Worm (Caenorhabditis elegans) whole organism, midembryonic: Measurements from ENCODE around the gene grsp-4.

Source experiments
- T22C8.4 ChIP-seq: fragments of 200-800 bp; sonication (Bioruptor generic); IDR thresholded peaks from 2 replicates; pipeline ENCODE4 v1.3.6; 2022; ENCODE audit warnings: missing genetic modification characterization, missing compliant biosample characterization
- cog-1 ChIP-seq: sonication (generic microtip); optimal IDR thresholded peaks from 2 replicates; lab custom pipeline; 2016; ENCODE audit warnings: missing genetic modification characterization, missing compliant biosample characterization
- flt-1 ChIP-seq: fragments of 200-800 bp; sonication (Bioruptor generic); IDR thresholded peaks from 2 replicates; pipeline ENCODE4 v1.3.6; 2022; ENCODE audit warnings: missing genetic modification characterization, missing compliant biosample characterization
- klf-2 ChIP-seq: fragments of 200-800 bp; sonication (Bioruptor generic); conservative IDR thresholded peaks from 2 replicates; pipeline ENCODE4 v1.3.6; 2022; ENCODE audit warnings: missing genetic modification reagents, missing genetic modification characterization, missing compliant biosample characterization
- med-1 ChIP-seq: sonication (generic microtip); optimal IDR thresholded peaks from 2 replicates; lab custom pipeline; 2017; ENCODE audit warnings: missing genetic modification characterization, mild to moderate bottlenecking, missing compliant biosample characterization, antibody characterized with exemption, missing genetic modification reagents; ENCODE audit not compliant: insufficient read depth
- ref-1 ChIP-seq: fragments of 200-800 bp; sonication (Bioruptor generic); conservative IDR thresholded peaks from 2 replicates; pipeline ENCODE4 v1.3.6; 2022; ENCODE audit warnings: missing genetic modification reagents, missing genetic modification characterization, missing compliant biosample characterization
- tab-1 ChIP-seq: fragments of 200-800 bp; sonication (Bioruptor generic); IDR thresholded peaks from 2 replicates; pipeline ENCODE4 v1.3.6; 2022; ENCODE audit warnings: missing genetic modification characterization, missing compliant biosample characterization
- ztf-23 ChIP-seq: fragments of 200-800 bp; sonication (Bioruptor generic); IDR thresholded peaks from 2 replicates; pipeline ENCODE4 v1.3.6; 2022; ENCODE audit warnings: missing genetic modification reagents, missing genetic modification characterization, missing compliant biosample characterization
- ztf-29 ChIP-seq: fragments of 200-800 bp; sonication (Bioruptor generic); IDR thresholded peaks from 2 replicates; pipeline ENCODE4 v1.3.6; 2022; ENCODE audit warnings: missing genetic modification reagents, missing genetic modification characterization, missing compliant biosample characterization

Gene grsp-4

DNA sequence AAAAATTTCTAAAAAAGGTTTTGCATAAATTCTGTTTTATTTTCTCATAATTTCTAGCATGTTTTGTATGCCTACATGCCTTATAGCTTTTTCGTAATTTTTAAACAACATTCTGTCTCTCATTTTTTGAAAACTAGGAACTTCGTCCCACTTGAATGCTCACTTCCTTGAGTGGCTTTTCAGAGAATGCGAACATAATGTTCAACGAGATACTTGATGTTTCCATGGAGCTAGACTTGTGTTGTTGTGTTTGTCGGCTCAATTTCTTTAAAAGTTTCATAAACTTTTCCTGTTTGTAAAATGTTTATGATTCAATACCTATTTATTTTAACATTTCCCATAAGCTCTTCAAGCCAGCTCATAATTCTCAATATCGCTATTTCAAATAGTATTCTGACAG lies 19.9 kb upstream of the grsp-4 start, which contains the start of gene clec-213:
TSS of gene clec-213 (plus strand) at position 301 of the 400 bp plus-strand sequence.
- TF ChIP-seq flt-1 (GFP tag; lab: Robert Waterston, UW) (no peak), klf-2 (no peak), med-1 (no peak), T22C8.4 (GFP tag; lab: Robert Waterston, UW) (no peak), tab-1 (GFP tag; lab: Robert Waterston, UW) (no peak), ztf-29 (GFP tag; lab: Robert Waterston, UW) (no peak)

DNA sequence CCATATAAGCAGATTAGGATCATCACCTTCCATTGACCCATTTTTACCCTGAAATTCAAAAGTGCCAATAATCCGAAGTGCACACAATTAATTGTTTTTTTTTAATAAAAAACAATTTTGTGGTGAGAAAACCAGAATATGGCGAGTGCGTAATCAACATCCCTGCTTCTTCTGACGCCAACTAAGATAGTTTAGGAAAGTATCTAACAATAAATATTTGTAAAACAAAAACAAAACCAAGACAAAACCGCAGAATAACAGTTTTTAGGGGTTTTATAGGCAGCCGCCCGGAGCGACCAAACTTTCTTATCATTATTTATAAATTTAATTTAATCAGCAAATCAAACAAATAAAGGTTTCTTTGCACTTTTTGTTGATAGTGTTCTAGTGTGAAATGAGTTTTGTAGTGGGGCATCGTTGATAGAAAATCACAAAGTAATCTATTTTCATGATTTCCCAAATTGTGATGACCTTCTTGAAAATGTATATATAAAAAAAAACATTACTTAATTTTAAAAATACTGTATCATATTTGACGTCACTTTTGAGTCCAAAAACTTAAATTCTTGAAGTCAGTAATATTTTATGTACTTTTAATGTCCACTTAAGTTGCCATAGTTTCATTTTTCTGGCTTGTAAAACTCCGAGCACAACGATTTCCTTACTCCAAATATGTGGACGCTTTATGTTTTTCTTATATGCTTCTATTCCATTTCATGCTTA lies 14.9 kb upstream of the grsp-4 start, which contains the start of the genes folt-3 and clec-214:
TSS of gene folt-3 (minus strand) at position 51 of the 723 bp plus-strand sequence.
TSS of gene clec-214 (plus strand) at position 673 of the 723 bp plus-strand sequence.
- TF ChIP-seq flt-1 (GFP tag; lab: Robert Waterston, UW) (no peak), ztf-29 (GFP tag; lab: Robert Waterston, UW) (no peak), T22C8.4 (GFP tag; lab: Robert Waterston, UW) (no peak), med-1 (no peak), ztf-23 (GFP tag; lab: Robert Waterston, UW) (no peak), cog-1 (tag; lab: Kevin White, UChicago) (no peak), klf-2 (no peak), ref-1 (GFP tag; lab: Robert Waterston, UW) (no peak), tab-1 (GFP tag; lab: Robert Waterston, UW) (no peak)

ce11 chrV:7612044-7612443 lies 12.7 kb upstream of the grsp-4 start, which contains the start of gene clec-215:
Gene clec-215, plus strand, starts transcription at chrV:7612344.
- no peak for TF ChIP-seq klf-2
- TF ChIP-seq T22C8.4 (GFP tag; lab: Robert Waterston, UW), result no peak
- no peak for TF ChIP-seq ztf-23 (GFP tag; lab: Robert Waterston, UW)
- no peak for TF ChIP-seq ref-1 (GFP tag; lab: Robert Waterston, UW)
- no peak for TF ChIP-seq cog-1 (tag; lab: Kevin White, UChicago)
- TF ChIP-seq med-1, result no peak
- no peak for TF ChIP-seq ztf-29 (GFP tag; lab: Robert Waterston, UW)
- no peak for TF ChIP-seq flt-1 (GFP tag; lab: Robert Waterston, UW)
- no peak for TF ChIP-seq tab-1 (GFP tag; lab: Robert Waterston, UW)

- no peak for TF ChIP-seq flt-1 (GFP tag; lab: Robert Waterston, UW)
Measured at ce11 chrV:7618114-7618513, 6.6 kb upstream of the grsp-4 start, which contains the start of gene C50E3.15. Gene C50E3.15, plus strand, starts transcription at chrV:7618414.

ce11 chrV:7622011-7622465 lies 2.7 kb upstream of the grsp-4 start, which contains the start of gene C50E3.12:
Gene C50E3.12, minus strand, starts transcription at chrV:7622061.
- TF ChIP-seq ref-1 (GFP tag; lab: Robert Waterston, UW), result no peak
- TF ChIP-seq T22C8.4 (GFP tag; lab: Robert Waterston, UW), result no peak
- TF ChIP-seq ztf-29 (GFP tag; lab: Robert Waterston, UW), result no peak
- TF ChIP-seq klf-2, result no peak
- TF ChIP-seq ztf-23 (GFP tag; lab: Robert Waterston, UW), result no peak
- no peak for TF ChIP-seq cog-1 (tag; lab: Kevin White, UChicago)
- no peak for TF ChIP-seq med-1
- no peak for TF ChIP-seq flt-1 (GFP tag; lab: Robert Waterston, UW)
- TF ChIP-seq tab-1 (GFP tag; lab: Robert Waterston, UW), result no peak

- TF ChIP-seq med-1, result no peak
- TF ChIP-seq ref-1 (GFP tag; lab: Robert Waterston, UW), result no peak
- no peak for TF ChIP-seq cog-1 (tag; lab: Kevin White, UChicago)
- TF ChIP-seq T22C8.4 (GFP tag; lab: Robert Waterston, UW), result no peak
- no peak for TF ChIP-seq klf-2
- TF ChIP-seq ztf-23 (GFP tag; lab: Robert Waterston, UW), result no peak
- no peak for TF ChIP-seq flt-1 (GFP tag; lab: Robert Waterston, UW)
- TF ChIP-seq ztf-29 (GFP tag; lab: Robert Waterston, UW), result no peak
- TF ChIP-seq tab-1 (GFP tag; lab: Robert Waterston, UW), result no peak
Measured at ce11 chrV:7624152-7624551, 600 bp upstream of the grsp-4 start, which contains the start of gene C50E3.13. Gene C50E3.13, minus strand, starts transcription at chrV:7624252.

DNA sequence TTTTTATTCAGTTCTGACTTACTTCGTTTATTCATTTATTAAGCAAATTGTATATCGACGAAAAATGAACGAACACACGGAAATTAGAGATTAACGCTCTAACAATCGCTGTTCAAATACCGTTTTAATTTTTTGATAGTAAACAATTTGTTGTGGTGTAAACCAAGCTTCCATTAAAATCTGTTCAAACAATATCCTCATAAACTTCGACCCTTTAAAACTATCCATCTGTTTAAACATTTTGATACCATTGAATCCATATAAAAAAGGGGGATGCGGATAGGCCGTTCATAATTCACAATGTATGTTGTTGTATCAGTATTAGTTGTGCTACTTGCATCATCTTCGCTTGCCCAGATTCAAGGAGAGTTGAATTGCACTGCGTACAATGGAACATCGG lies 1.8 kb downstream of the grsp-4 start, which contains the start of gene F07C4.6:
TSS of gene F07C4.6 (plus strand) at position 301 of the 400 bp plus-strand sequence.
- TF ChIP-seq ref-1 (GFP tag; lab: Robert Waterston, UW) (no peak), tab-1 (GFP tag; lab: Robert Waterston, UW) (no peak), ztf-29 (GFP tag; lab: Robert Waterston, UW) (no peak), ztf-23 (GFP tag; lab: Robert Waterston, UW) (no peak), flt-1 (GFP tag; lab: Robert Waterston, UW) (no peak), T22C8.4 (GFP tag; lab: Robert Waterston, UW) (no peak), med-1 (no peak), cog-1 (tag; lab: Kevin White, UChicago) (no peak), klf-2 (no peak)

ce11 chrV:7629504-7629903 lies 4.8 kb downstream of the grsp-4 start, which contains the start of gene srd-30:
Gene srd-30, plus strand, starts transcription at chrV:7629804.
- TF ChIP-seq tab-1 (GFP tag; lab: Robert Waterston, UW), result no peak
- TF ChIP-seq med-1, result no peak
- TF ChIP-seq flt-1 (GFP tag; lab: Robert Waterston, UW), result no peak
- no peak for TF ChIP-seq ref-1 (GFP tag; lab: Robert Waterston, UW)
- TF ChIP-seq ztf-29 (GFP tag; lab: Robert Waterston, UW), result no peak
- TF ChIP-seq cog-1 (tag; lab: Kevin White, UChicago), result no peak
- TF ChIP-seq ztf-23 (GFP tag; lab: Robert Waterston, UW), result no peak
- no peak for TF ChIP-seq klf-2
- no peak for TF ChIP-seq T22C8.4 (GFP tag; lab: Robert Waterston, UW)

- no peak for TF ChIP-seq flt-1 (GFP tag; lab: Robert Waterston, UW)
- no peak for TF ChIP-seq ztf-23 (GFP tag; lab: Robert Waterston, UW)
- no peak for TF ChIP-seq klf-2
- TF ChIP-seq med-1, result no peak
- no peak for TF ChIP-seq T22C8.4 (GFP tag; lab: Robert Waterston, UW)
- TF ChIP-seq ztf-29 (GFP tag; lab: Robert Waterston, UW), result no peak
- no peak for TF ChIP-seq ref-1 (GFP tag; lab: Robert Waterston, UW)
Measured at ce11 chrV:7631732-7632131, 7.0 kb downstream of the grsp-4 start, which contains the start of gene srd-25. Gene srd-25, plus strand, starts transcription at chrV:7632032.
